Worm (Caenorhabditis elegans): ENCODE results near the gene srbc-70.

Gene srbc-70

ce11 chrIV:4267320-4267719, 39.5 kb upstream of the srbc-70 start, which contains the start of gene F36A4.4:
TSS of gene F36A4.4 (plus strand) at chrIV:4267620.
- TF ChIP-seq somi-1 (GFP tag; optimal IDR thresholded peaks at IDR 0.05), result no peak
- TF ChIP-seq ztf-26 (tag; optimal IDR thresholded peaks at IDR 0.05), result no peak
- TF ChIP-seq madf-3 (GFP tag; IDR thresholded peaks at IDR 0.05), result no peak
- TF ChIP-seq let-526 (GFP tag; IDR thresholded peaks at IDR 0.05), result no peak
- TF ChIP-seq aptf-3 (GFP tag; IDR thresholded peaks at IDR 0.05), result no peak
- no peak for TF ChIP-seq mel-28 (tag; optimal IDR thresholded peaks at IDR 0.05; ENCODE audit: borderline replicate concordance)
- TF ChIP-seq ceh-40 (GFP tag; IDR thresholded peaks at IDR 0.05), result no peak
- no peak for TF ChIP-seq attf-3 (GFP tag; conservative IDR thresholded peaks at IDR 0.05)
- no peak for TF ChIP-seq Y95B8A.8 (GFP tag; IDR thresholded peaks at IDR 0.05)
- no peak for TF ChIP-seq ztf-22 (GFP tag; optimal IDR thresholded peaks at IDR 0.05)

- TF ChIP-seq ceh-58 (GFP tag; IDR thresholded peaks at IDR 0.05) (no peak), mcd-1 (GFP tag; IDR thresholded peaks at IDR 0.05) (no peak), snpc-1.1 (tag; optimal IDR thresholded peaks at IDR 0.05; ENCODE audit: insufficient read depth) (peak; percentile 41), snpc-4 (GFP tag; optimal IDR thresholded peaks at IDR 0.05) (peak; percentile 33), snpc-4 (tag; optimal IDR thresholded peaks at IDR 0.05) (peak in 2 of 4 experiments; percentile 8 to 83), hmg-1.2 (GFP tag; IDR thresholded peaks at IDR 0.05) (peak; percentile 43; the same call in 1 of the 2 replicates), ztf-28 (GFP tag; IDR thresholded peaks at IDR 0.05) (no peak), F57A8.1 (GFP tag; optimal IDR thresholded peaks at IDR 0.05) (no peak), zfh-2 (GFP tag; conservative IDR thresholded peaks at IDR 0.05) (peak; percentile 64)
These were observed 38.1 kb upstream of the srbc-70 start for ce11 chrIV:4265951-4266350.

ce11 chrIV:4265224-4265623, 37.4 kb upstream of the srbc-70 start, which contains the start of gene F36A4.5:
TSS of gene F36A4.5 (plus strand) at chrIV:4265524.
- TF ChIP-seq rec-8 (tag; optimal IDR thresholded peaks at IDR 0.05) (no peak), madf-8 (GFP tag; conservative IDR thresholded peaks at IDR 0.05) (no peak), let-526 (GFP tag; IDR thresholded peaks at IDR 0.05) (no peak), attf-6 (GFP tag; IDR thresholded peaks at IDR 0.05) (no peak), fkh-3 (tag; optimal IDR thresholded peaks at IDR 0.05) (no peak), ama-1 (optimal IDR thresholded peaks at IDR 0.05) (no peak), ama-1 (GFP tag; optimal IDR thresholded peaks at IDR 0.05) (no peak), ceh-79 (tag; optimal IDR thresholded peaks at IDR 0.05) (no peak), T26A5.8 (tag; optimal IDR thresholded peaks at IDR 0.05) (no peak), mes-4 (tag; optimal IDR thresholded peaks at IDR 0.05) (no peak), F57A8.1 (GFP tag; optimal IDR thresholded peaks at IDR 0.05) (no peak), ekl-4 (GFP tag; IDR thresholded peaks at IDR 0.05) (no peak), lin-54 (GFP tag; optimal IDR thresholded peaks at IDR 0.05) (no peak), lir-1 (GFP tag; conservative IDR thresholded peaks at IDR 0.05) (no peak), C06A6.2 (GFP tag; conservative IDR thresholded peaks at IDR 0.05) (no peak)

- no peak for TF ChIP-seq Y95B8A.8 (GFP tag; IDR thresholded peaks at IDR 0.05)
- 0 out of 2 replicates have a peak, but pooled peaks have one; percentile 1 for TF ChIP-seq attf-3 (GFP tag; conservative IDR thresholded peaks at IDR 0.05)
- TF ChIP-seq egrh-3 (GFP tag; IDR thresholded peaks at IDR 0.05), result peak; percentile 97
- no peak for TF ChIP-seq hlh-12 (tag; optimal IDR thresholded peaks at IDR 0.05)
- peak; percentile 96 for TF ChIP-seq zfh-2 (GFP tag; conservative IDR thresholded peaks at IDR 0.05)
- no peak for TF ChIP-seq madf-3 (GFP tag; IDR thresholded peaks at IDR 0.05)
These were observed 36.8 kb upstream of the srbc-70 start for ce11 chrIV:4264649-4265048.

All from whole organism, young adult.